Worm (Caenorhabditis elegans) whole organism, young adult: ENCODE data around the gene Y66D12A.6.
A peak's percentile ranks its signal among the peaks of the same experiment; 100 is the strongest.

Experiments
- F33H1.4 ChIP-seq: fragments of 200-800 bp; sonication (Bioruptor generic); IDR thresholded peaks from 2 replicates; pipeline ENCODE4 v1.3.6; 2022; ENCODE audit warnings: missing genetic modification reagents, missing genetic modification characterization, missing compliant biosample characterization
- F39B2.1 ChIP-seq: fragments of 200-800 bp; sonication (Bioruptor generic); IDR thresholded peaks from 2 replicates; pipeline ENCODE4 v1.3.6; 2022; ENCODE audit warnings: missing genetic modification reagents, missing genetic modification characterization, missing compliant biosample characterization
- T26A5.8 ChIP-seq: sonication (generic microtip); optimal IDR thresholded peaks from 2 replicates; lab custom pipeline; 2016; ENCODE audit warnings: missing genetic modification characterization, missing compliant biosample characterization
- Y53G8AR.9 ChIP-seq: fragments of 200-800 bp; sonication (Bioruptor generic); conservative IDR thresholded peaks from 2 replicates; pipeline ENCODE4 v1.3.6; 2022; ENCODE audit warnings: missing genetic modification reagents, missing genetic modification characterization, missing compliant biosample characterization
- attf-3 ChIP-seq: fragments of 200-800 bp; sonication (Bioruptor generic); conservative IDR thresholded peaks from 2 replicates; pipeline ENCODE4 v1.3.6; 2022; ENCODE audit warnings: missing genetic modification reagents, missing genetic modification characterization, missing compliant biosample characterization
- ets-4 ChIP-seq: fragments of 200-800 bp; sonication (Bioruptor generic); optimal IDR thresholded peaks from 2 replicates; lab custom pipeline; 2018; ENCODE audit warnings: mild to moderate bottlenecking, missing genetic modification characterization, missing compliant biosample characterization
- lsl-1 ChIP-seq: fragments of 200-800 bp; sonication (Bioruptor generic); optimal IDR thresholded peaks from 2 replicates; lab custom pipeline; 2018; ENCODE audit warnings: mild to moderate bottlenecking, missing genetic modification characterization, moderate library complexity, missing compliant biosample characterization
- madf-6 ChIP-seq: fragments of 200-800 bp; sonication (Bioruptor generic); IDR thresholded peaks from 2 replicates; pipeline ENCODE4 v1.3.6; 2022; ENCODE audit warnings: missing genetic modification reagents, missing genetic modification characterization, missing compliant biosample characterization
- mes-4 ChIP-seq: sonication (generic microtip); optimal IDR thresholded peaks from 2 replicates; lab custom pipeline; 2016; ENCODE audit warnings: missing genotype, missing genetic modification characterization, missing compliant biosample characterization
- pbrm-1 ChIP-seq: fragments of 200-800 bp; sonication (Bioruptor generic); IDR thresholded peaks from 2 replicates; pipeline ENCODE4 v1.3.6; 2022; ENCODE audit warnings: missing genetic modification reagents, missing genetic modification characterization, missing compliant biosample characterization
- unc-62 ChIP-seq: fragments of 150-350 bp; optimal IDR thresholded peaks from 2 replicates; lab custom pipeline; 2014; ENCODE audit warnings: missing biosample characterization, missing genetic modification reagents, missing genetic modification characterization
- xnd-1 ChIP-seq: sonication (generic microtip); optimal IDR thresholded peaks from 2 replicates; lab custom pipeline; 2016; ENCODE audit warnings: missing genotype, missing genetic modification reagents, missing genetic modification characterization, missing compliant biosample characterization

Gene Y66D12A.6

ce11 chrIII:11534624-11535079 is 46.5 kb downstream of the Y66D12A.6 start, which contains the start of gene nrps-1 (continued):
- TF ChIP-seq lsl-1 (GFP tag; lab: Kevin White, UChicago), result peak; percentile 74
- TF ChIP-seq pbrm-1 (GFP tag; lab: Robert Waterston, UW), result no peak
- TF ChIP-seq xnd-1 (tag; lab: Kevin White, UChicago), result peak; percentile 53
- no peak for TF ChIP-seq F39B2.1 (GFP tag; lab: Robert Waterston, UW)
- TF ChIP-seq attf-3 (GFP tag; lab: Robert Waterston, UW), result no peak
- no peak for TF ChIP-seq ets-4 (GFP tag; lab: Kevin White, UChicago)
- TF ChIP-seq Y53G8AR.9 (GFP tag; lab: Robert Waterston, UW), result no peak
- TF ChIP-seq T26A5.8 (tag; lab: Kevin White, UChicago), result no peak
- TF ChIP-seq madf-6 (GFP tag; lab: Robert Waterston, UW), result peak; percentile 41; the same call in 1 of the 2 replicates
- no peak for TF ChIP-seq unc-62
- TF ChIP-seq mes-4 (tag; lab: Kevin White, UChicago), result no peak
- TF ChIP-seq F33H1.4 (GFP tag; lab: Robert Waterston, UW), result peak; percentile 74
